Worm (Caenorhabditis elegans): Measurements from ENCODE around the gene msp-57.

DNA sequence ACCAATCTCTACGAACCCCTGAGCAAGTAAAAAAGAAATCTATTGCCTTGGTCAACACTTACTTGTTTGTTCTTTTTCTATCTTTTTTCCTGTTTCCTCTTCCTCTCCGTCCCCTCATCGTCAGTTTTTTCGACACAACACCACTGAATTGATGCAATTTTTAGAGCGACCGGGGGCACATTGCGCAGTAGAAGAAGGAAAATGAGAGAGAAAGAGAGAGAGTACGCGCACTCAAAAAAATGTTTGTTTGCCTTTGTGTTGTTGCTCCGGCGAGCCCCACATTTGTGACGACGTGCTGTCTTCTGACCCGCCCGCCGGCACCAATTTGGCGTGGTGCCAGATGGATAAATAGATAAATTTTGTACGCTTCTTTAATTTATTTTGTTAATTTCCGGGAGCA lies 37.8 kb downstream of the msp-57 start:
- TF ChIP-seq lin-32 (GFP tag; optimal IDR thresholded peaks at IDR 0.05) (no peak), unc-39 (tag; optimal IDR thresholded peaks at IDR 0.05) (no peak), lin-13 (tag; optimal IDR thresholded peaks at IDR 0.05) (no peak), ces-1 (GFP tag; optimal IDR thresholded peaks at IDR 0.05) (peak; percentile 48), blmp-1 (tag; optimal IDR thresholded peaks at IDR 0.05) (no peak), ztf-11 (tag; optimal IDR thresholded peaks at IDR 0.05) (no peak), nhr-237 (tag; optimal IDR thresholded peaks at IDR 0.05) (no peak), nhr-28 (tag; optimal IDR thresholded peaks at IDR 0.05) (no peak), elt-1 (tag; optimal IDR thresholded peaks at IDR 0.05; ENCODE audit: borderline replicate concordance, insufficient read depth) (no peak), ceh-39 (tag; optimal IDR thresholded peaks at IDR 0.05) (no peak), unc-62 (GFP tag; optimal IDR thresholded peaks at IDR 0.05) (no peak)

Measured in whole organism, mixed stage, embryonic.